Worm (Caenorhabditis elegans) whole organism, L2 larva: ENCODE data around the gene clec-240.

Experiments
- ZK546.5 ChIP-seq: sonication (generic microtip); optimal IDR thresholded peaks from 2 replicates; lab custom pipeline; 2017; ENCODE audit warnings: missing biosample characterization, missing genetic modification characterization
- egl-27 ChIP-seq: sonication (generic microtip); optimal IDR thresholded peaks from 3 replicates; lab custom pipeline; 2017; ENCODE audit warnings: missing biosample characterization, missing genetic modification reagents, missing genetic modification characterization
- elt-3 ChIP-seq: sonication (generic microtip); optimal IDR thresholded peaks from 2 replicates; lab custom pipeline; 2017; ENCODE audit warnings: missing biosample characterization, missing genetic modification characterization
- lin-39 ChIP-seq: fragments of 150-350 bp; optimal IDR thresholded peaks from 2 replicates; lab custom pipeline; 2014; ENCODE audit warnings: missing biosample characterization, missing genetic modification reagents, missing genetic modification characterization
- nhr-25 ChIP-seq: fragments of 150-350 bp; sonication (generic microtip); optimal IDR thresholded peaks from 3 replicates; lab custom pipeline; 2014; ENCODE audit warnings: missing biosample characterization, missing genetic modification characterization

ce11 chrV:17021361-17021760 lies 11.5 kb downstream of the clec-240 start, which contains the start of gene F49H6.12:
- TF ChIP-seq elt-3 (tag; lab: Kevin White, UChicago) = no peak
- TF ChIP-seq ZK546.5 = no peak
- no peak for TF ChIP-seq egl-27 (tag; lab: Kevin White, UChicago)
- no peak for TF ChIP-seq lin-39
- no peak for TF ChIP-seq nhr-25 (tag; lab: Kevin White, UChicago)
